Fruit fly (Drosophila melanogaster): ENCODE results near the gene ssh.

DNA sequence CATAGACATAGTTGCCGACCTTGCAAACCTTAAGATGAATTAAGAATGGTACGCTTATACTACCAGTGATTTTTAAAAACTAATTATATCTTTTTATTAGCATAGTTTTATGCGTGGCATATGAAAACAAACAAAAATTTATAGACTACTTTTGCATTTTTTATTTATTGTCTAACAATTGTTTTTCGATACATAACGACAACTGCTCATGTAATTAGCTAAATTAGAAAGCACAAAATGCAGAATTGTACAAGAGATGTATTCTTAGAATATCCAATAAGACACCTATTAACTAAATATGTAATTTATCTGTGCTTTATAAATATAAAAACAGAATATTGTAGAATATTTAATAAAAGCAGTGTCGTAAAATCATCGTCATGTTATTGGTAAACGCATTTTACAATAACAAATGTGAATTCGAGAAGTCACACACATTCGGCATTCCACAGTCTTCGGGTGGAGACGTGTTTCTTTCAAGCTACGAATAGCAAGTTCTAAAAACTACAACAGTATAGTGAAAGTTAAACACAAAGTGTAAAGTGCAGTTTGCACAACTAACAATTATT is 17.9 kb downstream of the ssh start:
- TF ChIP-seq pan (optimal IDR thresholded peaks at IDR 0.05) (no peak), EcR (GFP tag; optimal IDR thresholded peaks at IDR 0.05) (no peak), psq (optimal IDR thresholded peaks at IDR 0.05) (no peak), usp (GFP tag; optimal IDR thresholded peaks at IDR 0.05) (no peak), Dll (optimal IDR thresholded peaks at IDR 0.05) (no peak), CG8478 (optimal IDR thresholded peaks at IDR 0.05) (no peak)
